Worm (Caenorhabditis elegans) whole organism, early embryonic: Measurements from ENCODE around the gene sre-13.
A peak's percentile ranks its signal among the peaks of the same experiment; 100 is the strongest.

ENCODE experiments used
- B0310.2 ChIP-seq: sonication (generic microtip); optimal IDR thresholded peaks from 2 replicates; lab custom pipeline; 2016; ENCODE audit warnings: mild to moderate bottlenecking, missing genetic modification characterization, missing compliant biosample characterization
- F13C5.2 ChIP-seq: sonication (generic microtip); optimal IDR thresholded peaks from 2 replicates; lab custom pipeline; 2017; ENCODE audit warnings: mild to moderate bottlenecking, missing genetic modification characterization, inconsistent platforms, missing compliant biosample characterization
- aly-1 ChIP-seq: sonication (generic microtip); optimal IDR thresholded peaks from 2 replicates; lab custom pipeline; 2016; ENCODE audit warnings: missing genetic modification characterization, missing compliant biosample characterization
- ama-1 ChIP-seq: fragments of 150-350 bp; optimal IDR thresholded peaks from 2 replicates; lab custom pipeline; 2014
- ceh-13 ChIP-seq: fragments of 200-800 bp; sonication (Bioruptor generic); optimal IDR thresholded peaks from 2 replicates; lab custom pipeline; 2018; ENCODE audit warnings: mild to moderate bottlenecking, missing genetic modification characterization, missing compliant biosample characterization
- ceh-36 ChIP-seq: sonication (generic microtip); optimal IDR thresholded peaks from 2 replicates; lab custom pipeline; 2016; ENCODE audit warnings: missing genetic modification characterization, inconsistent platforms, missing compliant biosample characterization
- ets-7 ChIP-seq: sonication (generic microtip); optimal IDR thresholded peaks from 2 replicates; lab custom pipeline; 2016; ENCODE audit warnings: missing genotype, missing genetic modification characterization, missing compliant biosample characterization
- flt-1 ChIP-seq: fragments of 200-800 bp; sonication (Bioruptor generic); IDR thresholded peaks from 2 replicates; pipeline ENCODE4 v1.3.6; 2022; ENCODE audit warnings: missing genetic modification characterization, missing compliant biosample characterization
- hmbx-1 ChIP-seq: sonication (generic microtip); optimal IDR thresholded peaks from 2 replicates; lab custom pipeline; 2016; ENCODE audit warnings: mild to moderate bottlenecking, missing genetic modification characterization, missing compliant biosample characterization
- hmg-4 ChIP-seq: fragments of 200-800 bp; sonication (Bioruptor generic); optimal IDR thresholded peaks from 2 replicates; lab custom pipeline; 2018; ENCODE audit warnings: mild to moderate bottlenecking, missing genetic modification characterization, missing compliant biosample characterization
- hnd-1 ChIP-seq: sonication (generic microtip); optimal IDR thresholded peaks from 2 replicates; lab custom pipeline; 2016; ENCODE audit warnings: missing genetic modification characterization, missing compliant biosample characterization
- pes-1 ChIP-seq: fragments of 200-800 bp; sonication (Bioruptor generic); IDR thresholded peaks from 2 replicates; pipeline ENCODE4 v1.3.6; 2022; ENCODE audit warnings: missing genetic modification reagents, missing genetic modification characterization, missing compliant biosample characterization
- scrt-1 ChIP-seq: fragments of 200-800 bp; sonication (Bioruptor generic); IDR thresholded peaks from 2 replicates; pipeline ENCODE4 v1.3.6; 2022; ENCODE audit warnings: missing genetic modification characterization, missing compliant biosample characterization
- sea-1 ChIP-seq: fragments of 200-800 bp; sonication (Bioruptor generic); conservative IDR thresholded peaks from 2 replicates; pipeline ENCODE4 v1.3.6; 2022; ENCODE audit warnings: missing genetic modification characterization, missing compliant biosample characterization
- tbx-11 ChIP-seq: fragments of 200-800 bp; sonication (Bioruptor generic); IDR thresholded peaks from 2 replicates; pipeline ENCODE4 v1.3.6; 2022; ENCODE audit warnings: missing genetic modification characterization, missing compliant biosample characterization
- tbx-37 ChIP-seq: fragments of 200-800 bp; sonication (Bioruptor generic); conservative IDR thresholded peaks from 2 replicates; pipeline ENCODE4 v1.3.6; 2022; ENCODE audit warnings: missing genetic modification reagents, missing genetic modification characterization, missing compliant biosample characterization
- tra-4 ChIP-seq: sonication (generic microtip); optimal IDR thresholded peaks from 2 replicates; lab custom pipeline; 2017; ENCODE audit warnings: missing genetic modification characterization, missing compliant biosample characterization

sre-13 gene

ce11 chrII:14641387-14641786 lies 4.8 kb upstream of the sre-13 start:
- peak; percentile 29 for TF ChIP-seq hmg-4 (GFP tag; lab: Kevin White, UChicago)
- TF ChIP-seq pes-1 (GFP tag; lab: Robert Waterston, UW), result peak; percentile 70
- TF ChIP-seq flt-1 (GFP tag; lab: Robert Waterston, UW), result peak; percentile 39; the same call in 1 of the 2 replicates

- TF ChIP-seq hmg-4 (GFP tag; lab: Kevin White, UChicago), result peak; percentile 12
- TF ChIP-seq pes-1 (GFP tag; lab: Robert Waterston, UW), result peak; percentile 71
- peak; percentile 55; the same call in 1 of the 2 replicates for TF ChIP-seq tbx-11 (GFP tag; lab: Robert Waterston, UW)
- TF ChIP-seq scrt-1 (GFP tag; lab: Robert Waterston, UW), result peak; percentile 65; the same call in 1 of the 2 replicates
These were observed 742 bp downstream of the sre-13 start for ce11 chrII:14635895-14636294.

- TF ChIP-seq flt-1 (GFP tag; lab: Robert Waterston, UW) (peak; percentile 74), ceh-13 (GFP tag; lab: Kevin White, UChicago) (no peak), sea-1 (GFP tag; lab: Robert Waterston, UW) (peak; percentile 82), hmbx-1 (tag; lab: Kevin White, UChicago) (peak; percentile 28), tbx-37 (GFP tag; lab: Robert Waterston, UW) (peak; percentile 85), ceh-36 (peak; percentile 51), aly-1 (tag; lab: Kevin White, UChicago) (peak; percentile 24), ama-1 (lab: Kevin White, UChicago) (no peak), hmg-4 (GFP tag; lab: Kevin White, UChicago) (peak; percentile 47), B0310.2 (tag; lab: Kevin White, UChicago) (peak; percentile 34), ets-7 (tag; lab: Kevin White, UChicago) (no peak), pes-1 (GFP tag; lab: Robert Waterston, UW) (peak; percentile 88), F13C5.2 (tag; lab: Kevin White, UChicago) (peak; percentile 39), scrt-1 (GFP tag; lab: Robert Waterston, UW) (peak; percentile 87), tbx-11 (GFP tag; lab: Robert Waterston, UW) (peak; percentile 78), tra-4 (tag; lab: Kevin White, UChicago) (peak; percentile 6), hnd-1 (tag; lab: Kevin White, UChicago) (peak; percentile 21)
These were observed 1.5 kb downstream of the sre-13 start for ce11 chrII:14635179-14635578.

- TF ChIP-seq ceh-36 (no peak), pes-1 (GFP tag; lab: Robert Waterston, UW) (no peak), tbx-11 (GFP tag; lab: Robert Waterston, UW) (no peak), ceh-13 (GFP tag; lab: Kevin White, UChicago) (no peak), hmbx-1 (tag; lab: Kevin White, UChicago) (no peak), ama-1 (lab: Kevin White, UChicago) (no peak), hmg-4 (GFP tag; lab: Kevin White, UChicago) (no peak), scrt-1 (GFP tag; lab: Robert Waterston, UW) (no peak), sea-1 (GFP tag; lab: Robert Waterston, UW) (no peak), ets-7 (tag; lab: Kevin White, UChicago) (no peak), F13C5.2 (tag; lab: Kevin White, UChicago) (no peak), hnd-1 (tag; lab: Kevin White, UChicago) (no peak), tra-4 (tag; lab: Kevin White, UChicago) (no peak)
These were observed 2.6 kb downstream of the sre-13 start for ce11 chrII:14634042-14634441.

- TF ChIP-seq sea-1 (GFP tag; lab: Robert Waterston, UW), result no peak
- TF ChIP-seq pes-1 (GFP tag; lab: Robert Waterston, UW), result no peak
- TF ChIP-seq B0310.2 (tag; lab: Kevin White, UChicago), result no peak
- TF ChIP-seq ceh-13 (GFP tag; lab: Kevin White, UChicago), result no peak
These were observed 3.8 kb downstream of the sre-13 start, which contains the start of gene C38C6.3 for ce11 chrII:14632823-14633222. TSS of gene C38C6.3 (plus strand) at chrII:14633123.

ce11 chrII:14627330-14627729 lies 9.3 kb downstream of the sre-13 start, which contains the start of gene tag-297:
TSS of gene tag-297 (plus strand) at chrII:14627630.
- no peak for TF ChIP-seq aly-1 (tag; lab: Kevin White, UChicago)
- TF ChIP-seq ceh-36, result no peak
- no peak for TF ChIP-seq ama-1 (lab: Kevin White, UChicago)
- TF ChIP-seq tra-4 (tag; lab: Kevin White, UChicago), result no peak
- no peak for TF ChIP-seq scrt-1 (GFP tag; lab: Robert Waterston, UW)
- no peak for TF ChIP-seq hmbx-1 (tag; lab: Kevin White, UChicago)
- TF ChIP-seq tbx-11 (GFP tag; lab: Robert Waterston, UW), result no peak
- no peak for TF ChIP-seq B0310.2 (tag; lab: Kevin White, UChicago)
- TF ChIP-seq ets-7 (tag; lab: Kevin White, UChicago), result no peak
- TF ChIP-seq hnd-1 (tag; lab: Kevin White, UChicago), result no peak
- TF ChIP-seq ceh-13 (GFP tag; lab: Kevin White, UChicago), result no peak
- TF ChIP-seq flt-1 (GFP tag; lab: Robert Waterston, UW), result no peak
- TF ChIP-seq sea-1 (GFP tag; lab: Robert Waterston, UW), result no peak
- TF ChIP-seq F13C5.2 (tag; lab: Kevin White, UChicago), result no peak
- TF ChIP-seq tbx-37 (GFP tag; lab: Robert Waterston, UW), result no peak

- TF ChIP-seq tra-4 (tag; lab: Kevin White, UChicago) (no peak), scrt-1 (GFP tag; lab: Robert Waterston, UW) (no peak), tbx-11 (GFP tag; lab: Robert Waterston, UW) (no peak), hmg-4 (GFP tag; lab: Kevin White, UChicago) (no peak), ceh-36 (no peak), pes-1 (GFP tag; lab: Robert Waterston, UW) (no peak), sea-1 (GFP tag; lab: Robert Waterston, UW) (no peak), ceh-13 (GFP tag; lab: Kevin White, UChicago) (no peak), F13C5.2 (tag; lab: Kevin White, UChicago) (no peak), hnd-1 (tag; lab: Kevin White, UChicago) (no peak), B0310.2 (tag; lab: Kevin White, UChicago) (no peak)
These were observed 9.8 kb downstream of the sre-13 start for ce11 chrII:14626883-14627282.
